Fruit fly (Drosophila melanogaster) whole organism, wandering third instar larva: ENCODE data around the gene CG18747.
A peak's percentile ranks its signal among the peaks of the same experiment; 100 is the strongest.

ENCODE experiments used
- CG32264 ChIP-seq: fragments of 200-800 bp; sonication (Bioruptor generic); optimal IDR thresholded peaks from 2 replicates; lab custom pipeline; 2016; ENCODE audit warnings: missing biosample characterization, missing genetic modification characterization
- CG9705 ChIP-seq: fragments of 200-800 bp; sonication (Bioruptor generic); optimal IDR thresholded peaks from 2 replicates; lab custom pipeline; 2018; ENCODE audit warnings: missing biosample characterization, mild to moderate bottlenecking, missing genetic modification characterization
- Dfd ChIP-seq: fragments of >200 bp; optimal IDR thresholded peaks from 2 replicates; lab custom pipeline; 2017; ENCODE audit warnings: missing biosample characterization, missing genetic modification characterization
- HLH106 ChIP-seq: fragments of 200-800 bp; optimal IDR thresholded peaks from 3 replicates; lab custom pipeline; 2019; ENCODE audit warnings: missing biosample characterization, mild to moderate bottlenecking, missing genetic modification characterization, moderate library complexity
- Myc ChIP-seq: fragments of >200 bp; optimal IDR thresholded peaks from 2 replicates; lab custom pipeline; 2017
- N ChIP-seq: fragments of >200 bp; optimal IDR thresholded peaks from 2 replicates; lab custom pipeline; 2018; ENCODE audit warnings: missing biosample characterization, missing external identifiers, missing genetic modification characterization
- Sp1 ChIP-seq: fragments of 200-800 bp; sonication (Bioruptor generic); optimal IDR thresholded peaks from 3 replicates; lab custom pipeline; 2019; ENCODE audit warnings: missing biosample characterization, mild to moderate bottlenecking, missing genetic modification characterization, moderate library complexity
- br ChIP-seq: fragments of 200-800 bp; sonication (Bioruptor generic); optimal IDR thresholded peaks from 2 replicates; lab custom pipeline; 2016; ENCODE audit warnings: missing biosample characterization, missing genetic modification characterization
- brk ChIP-seq: fragments of 200-800 bp; sonication (Bioruptor generic); optimal IDR thresholded peaks from 2 replicates; lab custom pipeline; 2016; ENCODE audit warnings: missing biosample characterization, mild to moderate bottlenecking, missing genetic modification characterization
- ey ChIP-seq: fragments of 200-800 bp; sonication (Bioruptor generic); optimal IDR thresholded peaks from 2 replicates; lab custom pipeline; 2016; ENCODE audit warnings: missing biosample characterization, missing genetic modification characterization
- lola ChIP-seq: fragments of >200 bp; optimal IDR thresholded peaks from 2 replicates; lab custom pipeline; 2017; ENCODE audit warnings: missing biosample characterization, missing genetic modification characterization
- psq ChIP-seq: fragments of 200-800 bp; sonication (Bioruptor generic); optimal IDR thresholded peaks from 3 replicates; lab custom pipeline; 2017; ENCODE audit warnings: missing biosample characterization, mild to moderate bottlenecking, missing genetic modification characterization, moderate library complexity
- sv ChIP-seq: fragments of 200-800 bp; sonication (Bioruptor generic); optimal IDR thresholded peaks from 3 replicates; lab custom pipeline; 2016; ENCODE audit warnings: missing biosample characterization, missing genetic modification characterization

- TF ChIP-seq lola (GFP tag; lab: Kevin White, UChicago), result no peak
- no peak for TF ChIP-seq Dfd (GFP tag; lab: Kevin White, UChicago)
- no peak for TF ChIP-seq CG9705 (GFP tag; lab: Kevin White, UChicago)
- TF ChIP-seq Sp1, result no peak
- TF ChIP-seq psq (GFP tag; lab: Kevin White, UChicago), result no peak
- TF ChIP-seq Myc (lab: Kevin White, UChicago), result no peak
- TF ChIP-seq N, result no peak
- TF ChIP-seq br (GFP tag; lab: Kevin White, UChicago), result no peak
- no peak for TF ChIP-seq CG32264 (GFP tag; lab: Kevin White, UChicago)
- no peak for TF ChIP-seq brk
- TF ChIP-seq ey, result no peak
- TF ChIP-seq HLH106 (tag; lab: Kevin White, UChicago), result no peak
- peak; percentile 28 for TF ChIP-seq sv (GFP tag; lab: Kevin White, UChicago)
Observed at dm6 chr3R:7821559-7821958, 38.3 kb upstream of the CG18747 start.
